Worm (Caenorhabditis elegans) whole organism, L4 larva: Measurements from ENCODE around the gene ser-7.

Source experiments
- aly-2 ChIP-seq: sonication (generic microtip); optimal IDR thresholded peaks from 2 replicates; lab custom pipeline; 2018; ENCODE audit warnings: missing biosample characterization, missing genetic modification characterization
- hlh-30 ChIP-seq: sonication (generic microtip); optimal IDR thresholded peaks from 2 replicates; lab custom pipeline; 2017; ENCODE audit warnings: antibody characterized with exemption, mild to moderate bottlenecking, missing genetic modification characterization, missing compliant biosample characterization; ENCODE audit not compliant: insufficient read depth
- lin-39 ChIP-seq: fragments of 150-350 bp; optimal IDR thresholded peaks from 2 replicates; lab custom pipeline; 2014; ENCODE audit warnings: missing biosample characterization, missing genetic modification reagents, missing genetic modification characterization
- nhr-10 ChIP-seq: fragments of 150-350 bp; optimal IDR thresholded peaks from 2 replicates; lab custom pipeline; 2014; ENCODE audit warnings: missing biosample characterization, missing genetic modification characterization
- nhr-102 ChIP-seq: sonication (generic microtip); optimal IDR thresholded peaks from 2 replicates; lab custom pipeline; 2016; ENCODE audit warnings: mild to moderate bottlenecking, missing genetic modification characterization, moderate library complexity, missing compliant biosample characterization
- nhr-77 ChIP-seq: fragments of 150-350 bp; optimal IDR thresholded peaks from 2 replicates; lab custom pipeline; 2014; ENCODE audit warnings: missing biosample characterization, missing genetic modification characterization
- snpc-4 ChIP-seq: fragments of 150-350 bp; optimal IDR thresholded peaks from 2 replicates; lab custom pipeline; 2014; ENCODE audit warnings: missing biosample characterization, missing genetic modification characterization

- TF ChIP-seq nhr-102 (tag; lab: Kevin White, UChicago) (no peak), nhr-77 (tag; lab: Kevin White, UChicago) (no peak), snpc-4 (tag; lab: Kevin White, UChicago) (no peak), nhr-10 (tag; lab: Kevin White, UChicago) (no peak), aly-2 (tag; lab: Kevin White, UChicago) (no peak), lin-39 (tag; lab: Kevin White, UChicago) (no peak), hlh-30 (tag; lab: Kevin White, UChicago) (no peak)
These were observed 31.6 kb downstream of the ser-7 start for ce11 chrX:2704768-2705486.
